Worm (Caenorhabditis elegans) whole organism, late embryonic: ENCODE measurements around the gene F45D3.3.

ENCODE experiments used
- ama-1 ChIP-seq: fragments of 150-350 bp; optimal IDR thresholded peaks from 2 replicates; lab custom pipeline; 2014
- dmd-4 ChIP-seq: sonication (generic microtip); optimal IDR thresholded peaks from 2 replicates; lab custom pipeline; 2016; ENCODE audit warnings: borderline replicate concordance, missing genetic modification characterization, missing compliant biosample characterization
- ets-4 ChIP-seq: sonication (generic microtip); optimal IDR thresholded peaks from 2 replicates; lab custom pipeline; 2016; ENCODE audit warnings: missing genetic modification characterization, missing compliant biosample characterization
- unc-55 ChIP-seq: sonication (generic microtip); optimal IDR thresholded peaks from 2 replicates; lab custom pipeline; 2017; ENCODE audit warnings: missing biosample characterization, missing genetic modification reagents, missing genetic modification characterization

- TF ChIP-seq ets-4 (no peak), ama-1 (lab: Kevin White, UChicago) (no peak), unc-55 (GFP tag; lab: Kevin White, UChicago) (no peak), dmd-4 (tag; lab: Kevin White, UChicago) (no peak)
These were observed 26.3 kb upstream of the F45D3.3 start, which contains the start of gene grl-23 for ce11 chrV:12576495-12576947.
